Fruit fly (Drosophila melanogaster) whole organism, embryonic: Measurements from ENCODE around the gene Eato.

Source experiments
- Aef1 ChIP-seq: fragments of 200-800 bp; sonication (Bioruptor generic); IDR thresholded peaks from 3 replicates; pipeline ENCODE4 v1.3.6; 2022; ENCODE audit warnings: missing biosample characterization, missing genetic modification characterization
- Atf6 ChIP-seq: fragments of 200-800 bp; sonication (Bioruptor generic); IDR thresholded peaks from 2 replicates; pipeline ENCODE4 v1.3.6; 2022; ENCODE audit warnings: missing biosample characterization, missing genetic modification characterization
- B-H1 ChIP-seq: fragments of 200-800 bp; sonication (Bioruptor generic); IDR thresholded peaks from 3 replicates; pipeline ENCODE4 v1.3.6; 2022; ENCODE audit warnings: missing biosample characterization, missing genetic modification characterization
- CG1529 ChIP-seq: fragments of 200-800 bp; sonication (Bioruptor generic); optimal IDR thresholded peaks from 3 replicates; lab custom pipeline; 2018; ENCODE audit warnings: missing biosample characterization, missing genetic modification characterization
- CG17186 ChIP-seq: fragments of 200-800 bp; sonication (Bioruptor generic); optimal IDR thresholded peaks from 3 replicates; lab custom pipeline; 2017; ENCODE audit warnings: missing biosample characterization, missing genetic modification reagents, missing genetic modification characterization
- CG17612 ChIP-seq: fragments of 200-800 bp; sonication (Bioruptor generic); IDR thresholded peaks from 2 replicates; pipeline ENCODE4 v1.3.6; 2022; ENCODE audit warnings: missing biosample characterization, missing genetic modification characterization
- CG18476 ChIP-seq: fragments of 200-800 bp; sonication (Bioruptor generic); optimal IDR thresholded peaks from 2 replicates; lab custom pipeline; 2016; ENCODE audit warnings: missing biosample characterization, mild to moderate bottlenecking, missing genetic modification characterization
- CG2129 ChIP-seq: fragments of 200-800 bp; sonication (Bioruptor generic); IDR thresholded peaks from 2 replicates; pipeline ENCODE4 v1.3.6; 2022; ENCODE audit warnings: missing biosample characterization, missing genetic modification characterization; ENCODE audit not compliant: partially characterized antibody
- CG2712 ChIP-seq: fragments of 200-800 bp; optimal IDR thresholded peaks from 3 replicates; lab custom pipeline; 2019; ENCODE audit warnings: missing biosample characterization, mild to moderate bottlenecking, missing genetic modification characterization, moderate library complexity
- CG2875 ChIP-seq: fragments of 200-800 bp; sonication (Bioruptor generic); optimal IDR thresholded peaks from 2 replicates; lab custom pipeline; 2017; ENCODE audit warnings: missing biosample characterization, mild to moderate bottlenecking, missing genetic modification characterization, missing genetic modification reagents
- CG30431 ChIP-seq: fragments of 200-800 bp; sonication (Bioruptor generic); optimal IDR thresholded peaks from 2 replicates; lab custom pipeline; 2017; ENCODE audit warnings: missing biosample characterization, missing genetic modification characterization
- CG31365 ChIP-seq: fragments of 200-800 bp; sonication (Bioruptor generic); optimal IDR thresholded peaks from 2 replicates; lab custom pipeline; 2018; ENCODE audit warnings: missing biosample characterization, mild to moderate bottlenecking, missing genetic modification characterization
- CG34224 ChIP-seq: fragments of 200-800 bp; sonication (Bioruptor generic); IDR thresholded peaks from 3 replicates; pipeline ENCODE4 v1.3.6; 2022; ENCODE audit warnings: missing biosample characterization, missing genetic modification characterization; ENCODE audit not compliant: partially characterized antibody
- CG3847 ChIP-seq: fragments of 200-800 bp; sonication (Bioruptor generic); IDR thresholded peaks from 2 replicates; pipeline ENCODE4 v1.3.6; 2022; ENCODE audit warnings: missing biosample characterization, missing genetic modification characterization
- CG4328 ChIP-seq: fragments of 200-800 bp; sonication (Bioruptor generic); optimal IDR thresholded peaks from 3 replicates; lab custom pipeline; 2017; ENCODE audit warnings: missing biosample characterization, missing genetic modification reagents, missing genetic modification characterization
- CG5245 ChIP-seq: fragments of 200-800 bp; sonication (Bioruptor generic); optimal IDR thresholded peaks from 3 replicates; lab custom pipeline; 2016; ENCODE audit warnings: missing biosample characterization, missing genetic modification characterization
- CG5953 ChIP-seq: fragments of 200-800 bp; sonication (Bioruptor generic); IDR thresholded peaks from 2 replicates; pipeline ENCODE4 v1.3.6; 2022; ENCODE audit warnings: missing biosample characterization, missing genetic modification characterization
- CG7556 ChIP-seq: fragments of 200-800 bp; sonication (Bioruptor generic); optimal IDR thresholded peaks from 2 replicates; lab custom pipeline; 2017; ENCODE audit warnings: missing biosample characterization, mild to moderate bottlenecking, missing genetic modification characterization
- CG8290 ChIP-seq, 3 experiments: fragments of 200-800 bp; sonication (Bioruptor generic); optimal IDR thresholded peaks; 2 replicates each; lab custom pipeline; 2016 to 2019; ENCODE audit warnings: missing biosample characterization in 3 of 3, missing genetic modification characterization in 3 of 3, mild to moderate bottlenecking in 2 of 3, moderate library complexity in 1 of 3
- CG9727 ChIP-seq: fragments of 200-800 bp; sonication (Bioruptor generic); optimal IDR thresholded peaks from 3 replicates; lab custom pipeline; 2017; ENCODE audit warnings: missing biosample characterization, mild to moderate bottlenecking, missing genetic modification characterization
- Dad ChIP-seq: fragments of 200-800 bp; sonication (Bioruptor generic); optimal IDR thresholded peaks from 3 replicates; lab custom pipeline; 2016; ENCODE audit warnings: missing biosample characterization, missing genetic modification characterization
- Doc2 ChIP-seq: fragments of 200-800 bp; sonication (Bioruptor generic); IDR thresholded peaks from 2 replicates; pipeline ENCODE4 v1.3.6; 2022; ENCODE audit warnings: missing biosample characterization, missing genetic modification characterization
- Fer1 ChIP-seq: fragments of 200-800 bp; sonication (Bioruptor generic); optimal IDR thresholded peaks from 2 replicates; lab custom pipeline; 2017; ENCODE audit warnings: missing biosample characterization, mild to moderate bottlenecking, missing genetic modification characterization
- GATAe ChIP-seq: fragments of 200-800 bp; sonication (Bioruptor generic); conservative IDR thresholded peaks from 2 replicates; pipeline ENCODE4 v1.3.6; 2022; ENCODE audit warnings: missing biosample characterization, missing genetic modification characterization
- Hr78 ChIP-seq, 2 experiments: fragments of 200-800 bp in 1 of 2; fragments of >200 bp in 1 of 2; sonication (Bioruptor generic) in 1 of 2; optimal IDR thresholded peaks; 2 replicates each; lab custom pipeline; 2017 to 2019; ENCODE audit warnings: missing biosample characterization in 2 of 2, missing genetic modification characterization in 2 of 2, mild to moderate bottlenecking in 1 of 2, moderate library complexity in 1 of 2
- Kr ChIP-seq: fragments of 200-800 bp; sonication (Bioruptor generic); optimal IDR thresholded peaks from 2 replicates; lab custom pipeline; 2017; ENCODE audit warnings: missing biosample characterization, mild to moderate bottlenecking, missing genetic modification characterization
- Lhr ChIP-seq: fragments of 200-800 bp; sonication (Bioruptor generic); optimal IDR thresholded peaks from 3 replicates; lab custom pipeline; 2017; ENCODE audit warnings: mild to moderate bottlenecking, missing biosample characterization, missing genetic modification reagents, missing genetic modification characterization
- Mrtf ChIP-seq: fragments of 200-800 bp; sonication (Bioruptor generic); IDR thresholded peaks from 3 replicates; pipeline ENCODE4 v1.3.6; 2022; ENCODE audit warnings: missing biosample characterization, missing genetic modification characterization
- NC2β ChIP-seq: fragments of 200-800 bp; sonication (Bioruptor generic); optimal IDR thresholded peaks from 2 replicates; lab custom pipeline; 2016; ENCODE audit warnings: missing biosample characterization, missing genetic modification characterization
- Opbp ChIP-seq: fragments of 200-800 bp; sonication (Bioruptor generic); IDR thresholded peaks from 3 replicates; pipeline ENCODE4 v1.3.6; 2022; ENCODE audit warnings: missing biosample characterization, missing genetic modification characterization; ENCODE audit not compliant: partially characterized antibody
- Pdp1 ChIP-seq, 2 experiments: fragments of 200-800 bp; sonication (Bioruptor generic); optimal IDR thresholded peaks; 3 replicates each; lab custom pipeline; 2016; ENCODE audit warnings: missing biosample characterization in 2 of 2, missing genetic modification characterization in 2 of 2, mild to moderate bottlenecking in 1 of 2, moderate library complexity in 1 of 2
- chif ChIP-seq, 2 experiments: fragments of 200-800 bp; sonication (Bioruptor generic); optimal IDR thresholded peaks; 3 replicates each; lab custom pipeline; 2016; ENCODE audit warnings: missing biosample characterization in 2 of 2, missing genetic modification characterization in 2 of 2
- chinmo ChIP-seq: fragments of 200-800 bp; sonication (Bioruptor generic); IDR thresholded peaks from 4 replicates; pipeline ENCODE4 v1.3.6; 2022; ENCODE audit warnings: missing biosample characterization, missing genetic modification characterization; ENCODE audit not compliant: partially characterized antibody
- ci ChIP-seq: fragments of 200-800 bp; sonication (Bioruptor generic); IDR thresholded peaks from 3 replicates; pipeline ENCODE4 v1.3.6; 2022; ENCODE audit warnings: missing biosample characterization, missing genetic modification characterization
- crp ChIP-seq, 2 experiments: fragments of 200-800 bp; sonication (Bioruptor generic); optimal IDR thresholded peaks; 2 replicates in 1 of 2; 3 replicates in 1 of 2; lab custom pipeline; 2017; ENCODE audit warnings: missing biosample characterization in 2 of 2, missing genetic modification characterization in 2 of 2, mild to moderate bottlenecking in 1 of 2, moderate library complexity in 1 of 2
- grau ChIP-seq: fragments of 200-800 bp; optimal IDR thresholded peaks from 3 replicates; lab custom pipeline; 2019; ENCODE audit warnings: missing biosample characterization, mild to moderate bottlenecking, missing genetic modification characterization, moderate library complexity
- hth ChIP-seq: fragments of >200 bp; optimal IDR thresholded peaks from 2 replicates; lab custom pipeline; 2017; ENCODE audit warnings: inconsistent platforms
- kni ChIP-seq: fragments of 200-800 bp; sonication (Bioruptor generic); optimal IDR thresholded peaks from 3 replicates; lab custom pipeline; 2017; ENCODE audit warnings: mild to moderate bottlenecking, missing biosample characterization, missing genetic modification reagents, missing genetic modification characterization
- nmo ChIP-seq: fragments of 200-800 bp; sonication (Bioruptor generic); optimal IDR thresholded peaks from 2 replicates; lab custom pipeline; 2018; ENCODE audit warnings: missing biosample characterization, mild to moderate bottlenecking, missing genetic modification characterization, moderate library complexity
- odd ChIP-seq: fragments of 200-800 bp; sonication (Bioruptor generic); optimal IDR thresholded peaks from 2 replicates; lab custom pipeline; 2017; ENCODE audit warnings: missing biosample characterization, mild to moderate bottlenecking, missing genetic modification characterization
- org-1 ChIP-seq: fragments of 200-800 bp; sonication (Bioruptor generic); optimal IDR thresholded peaks from 2 replicates; lab custom pipeline; 2017; ENCODE audit warnings: missing biosample characterization, missing genetic modification characterization
- pan ChIP-seq, 4 experiments: fragments of >200 bp in 3 of 4; fragments of 200-800 bp in 1 of 4; sonication (Bioruptor generic) in 1 of 4; optimal IDR thresholded peaks in 3 of 4; IDR thresholded peaks in 1 of 4; 2 replicates each; pipeline versions ENCODE4 v1.3.6 to Lab custom; 2017 to 2022; ENCODE audit warnings: missing biosample characterization in 2 of 4, missing genetic modification characterization in 2 of 4, mixed read lengths in 1 of 4
- phol ChIP-seq: fragments of 200-800 bp; sonication (Bioruptor generic); optimal IDR thresholded peaks from 3 replicates; lab custom pipeline; 2018; ENCODE audit warnings: missing biosample characterization, mild to moderate bottlenecking, missing genetic modification characterization, moderate library complexity
- psq ChIP-seq: fragments of 200-800 bp; sonication (Bioruptor generic); optimal IDR thresholded peaks from 2 replicates; lab custom pipeline; 2017; ENCODE audit warnings: missing biosample characterization, missing genetic modification characterization
- pum ChIP-seq: fragments of 200-800 bp; sonication (Bioruptor generic); optimal IDR thresholded peaks from 2 replicates; lab custom pipeline; 2016; ENCODE audit warnings: missing biosample characterization, missing genetic modification characterization
- tin ChIP-seq: fragments of 200-800 bp; sonication (Bioruptor generic); optimal IDR thresholded peaks from 3 replicates; lab custom pipeline; 2016; ENCODE audit warnings: missing biosample characterization, missing genetic modification characterization
- tll ChIP-seq, 2 experiments: fragments of 200-800 bp in 1 of 2; fragments of >200 bp in 1 of 2; sonication (Bioruptor generic) in 1 of 2; optimal IDR thresholded peaks; 2 replicates each; lab custom pipeline; 2017 to 2019; ENCODE audit warnings: missing biosample characterization in 2 of 2, missing genetic modification characterization in 2 of 2, mild to moderate bottlenecking in 1 of 2, moderate library complexity in 1 of 2
- trem ChIP-seq: fragments of 200-800 bp; optimal IDR thresholded peaks from 3 replicates; lab custom pipeline; 2019; ENCODE audit warnings: missing biosample characterization, mild to moderate bottlenecking, missing genetic modification characterization, moderate library complexity
- z ChIP-seq: fragments of 200-800 bp; sonication (Bioruptor generic); IDR thresholded peaks from 3 replicates; pipeline ENCODE4 v1.3.6; 2022; ENCODE audit warnings: missing biosample characterization, missing genetic modification characterization
- zf30C ChIP-seq: fragments of 200-800 bp; sonication (Bioruptor generic); optimal IDR thresholded peaks from 3 replicates; lab custom pipeline; 2018; ENCODE audit warnings: missing biosample characterization, mild to moderate bottlenecking, missing genetic modification characterization

The Eato gene

dm6 chr2L:13829540-13829939 lies 45.7 kb downstream of the Eato start, which contains the start of the genes Arpc1 and Orc5 (continued):
- no peak for TF ChIP-seq CG5245 (GFP tag; lab: Kevin White, UChicago)
- TF ChIP-seq phol (tag; lab: Kevin White, UChicago), result peak; percentile 56
- no peak for TF ChIP-seq GATAe (GFP tag; lab: Robert Waterston, UW)
- TF ChIP-seq CG18476 (GFP tag; lab: Kevin White, UChicago), result no peak
- peak; percentile 69 for TF ChIP-seq Lhr (GFP tag; lab: Kevin White, UChicago)
- no peak for TF ChIP-seq ci (GFP tag; lab: Robert Waterston, UW)
- TF ChIP-seq CG5953 (GFP tag; lab: Robert Waterston, UW), result no peak
- no peak for TF ChIP-seq pan (optimal IDR thresholded peaks at IDR 0.05; lab: Kevin White, UChicago)
- TF ChIP-seq pan (GFP tag; optimal IDR thresholded peaks at IDR 0.05 in 1 of 2, IDR thresholded peaks at IDR 0.05 in 1 of 2), result no peak
- no peak for TF ChIP-seq CG7556
- peak; percentile 48 for TF ChIP-seq grau (tag; lab: Kevin White, UChicago)
- no peak for TF ChIP-seq CG2875 (GFP tag; lab: Kevin White, UChicago)
- TF ChIP-seq CG3847 (GFP tag; lab: Robert Waterston, UW), result 0 out of 2 replicates have a peak, but pooled peaks have one; percentile 17
- TF ChIP-seq CG9727 (GFP tag; lab: Kevin White, UChicago), result no peak
- TF ChIP-seq pum (GFP tag; lab: Kevin White, UChicago), result no peak
- TF ChIP-seq tll (GFP tag; optimal IDR thresholded peaks at IDR 0.05; lab: Kevin White, UChicago), result no peak
- peak; percentile 94 for TF ChIP-seq CG34224 (GFP tag; lab: Robert Waterston, UW)
- peak; percentile 82 for TF ChIP-seq CG2129 (GFP tag; lab: Robert Waterston, UW)
- peak; percentile 76 for TF ChIP-seq trem (tag; lab: Kevin White, UChicago)
- no peak for TF ChIP-seq zf30C
- TF ChIP-seq Hr78 (GFP tag; optimal IDR thresholded peaks at IDR 0.05; lab: Kevin White, UChicago), result no peak
- no peak for TF ChIP-seq hth (lab: Kevin White, UChicago)
- peak; percentile 61 for TF ChIP-seq CG17186 (GFP tag; lab: Kevin White, UChicago)
- TF ChIP-seq Mrtf (GFP tag; lab: Robert Waterston, UW), result no peak
- no peak for TF ChIP-seq z
- peak in 1 of 2 experiments; percentile 84 for TF ChIP-seq Pdp1 (GFP tag; optimal IDR thresholded peaks at IDR 0.05; lab: Kevin White, UChicago)
- no peak for TF ChIP-seq B-H1
- TF ChIP-seq Doc2 (GFP tag; lab: Robert Waterston, UW), result no peak
- TF ChIP-seq org-1 (GFP tag; lab: Kevin White, UChicago), result no peak
- TF ChIP-seq CG17612 (GFP tag; lab: Robert Waterston, UW), result no peak
- TF ChIP-seq chinmo (GFP tag; lab: Robert Waterston, UW), result 0 out of 4 replicates have a peak, but pooled peaks have one; percentile 65
- peak; percentile 52 for TF ChIP-seq nmo (GFP tag; lab: Kevin White, UChicago)
- no peak for TF ChIP-seq Aef1 (GFP tag; lab: Robert Waterston, UW)
- TF ChIP-seq CG31365 (tag; lab: Kevin White, UChicago), result no peak
- TF ChIP-seq psq (GFP tag; lab: Kevin White, UChicago), result no peak
- no peak for TF ChIP-seq tin (GFP tag; lab: Kevin White, UChicago)
- no peak for TF ChIP-seq Atf6 (GFP tag; lab: Robert Waterston, UW)
- TF ChIP-seq CG8290 (GFP tag; optimal IDR thresholded peaks at IDR 0.05; lab: Kevin White, UChicago), result no peak
- TF ChIP-seq CG8290 (tag; optimal IDR thresholded peaks at IDR 0.05; lab: Kevin White, UChicago), result no peak
- no peak for TF ChIP-seq CG4328 (GFP tag; lab: Kevin White, UChicago)
- no peak for TF ChIP-seq Kr (GFP tag; lab: Kevin White, UChicago)
- TF ChIP-seq CG30431 (GFP tag; lab: Kevin White, UChicago), result no peak
- TF ChIP-seq NC2β, result no peak
- no peak for TF ChIP-seq odd (GFP tag; lab: Kevin White, UChicago)
- TF ChIP-seq kni (GFP tag; lab: Kevin White, UChicago), result no peak
- no peak for TF ChIP-seq Dad (GFP tag; lab: Kevin White, UChicago)
- peak; percentile 89 for TF ChIP-seq Opbp (GFP tag; lab: Robert Waterston, UW)
- no peak for TF ChIP-seq Fer1 (GFP tag; lab: Kevin White, UChicago)
- TF ChIP-seq CG2712 (tag; lab: Kevin White, UChicago), result no peak
- no peak for TF ChIP-seq chif (GFP tag; optimal IDR thresholded peaks at IDR 0.05; lab: Kevin White, UChicago)
- TF ChIP-seq crp (GFP tag; optimal IDR thresholded peaks at IDR 0.05; lab: Kevin White, UChicago), result no peak
- no peak for TF ChIP-seq CG1529 (GFP tag; lab: Kevin White, UChicago)
